Worm (Caenorhabditis elegans): ENCODE data around the gene Y62F5A.9.

- TF ChIP-seq unc-3 (GFP tag; conservative IDR thresholded peaks at IDR 0.05) (no peak), unc-3 (tag; optimal IDR thresholded peaks at IDR 0.05) (no peak), lin-11 (tag; optimal IDR thresholded peaks at IDR 0.05) (no peak), ceh-14 (tag; optimal IDR thresholded peaks at IDR 0.05) (no peak), pag-3 (tag; optimal IDR thresholded peaks at IDR 0.05; ENCODE audit: borderline replicate concordance) (no peak)
These were observed 49.7 kb upstream of the Y62F5A.9 start for ce11 chrII:11588304-11588703.
